Worm (Caenorhabditis elegans): Measurements from ENCODE around the gene gid-8.

gid-8 gene

ce11 chrV:1466949-1467348 lies 595 bp upstream of the gid-8 start (continued):
- TF ChIP-seq elt-3 (tag; optimal IDR thresholded peaks at IDR 0.05) (no peak), unc-39 (tag; optimal IDR thresholded peaks at IDR 0.05) (no peak), sma-3 (GFP tag; optimal IDR thresholded peaks at IDR 0.05) (no peak), lin-13 (GFP tag; optimal IDR thresholded peaks at IDR 0.05) (no peak), ceh-16 (tag; optimal IDR thresholded peaks at IDR 0.05) (no peak), peb-1 (tag; optimal IDR thresholded peaks at IDR 0.05) (no peak), sem-4 (tag; optimal IDR thresholded peaks at IDR 0.05) (no peak), elt-1 (tag; optimal IDR thresholded peaks at IDR 0.05) (no peak), C34F6.9 (tag; optimal IDR thresholded peaks at IDR 0.05) (peak; percentile 57), crh-2 (tag; optimal IDR thresholded peaks at IDR 0.05) (no peak), dmd-4 (tag; optimal IDR thresholded peaks at IDR 0.05) (no peak), F13H6.1 (tag; optimal IDR thresholded peaks at IDR 0.05) (no peak), Y55F3AM.14 (GFP tag; optimal IDR thresholded peaks at IDR 0.05) (no peak), nhr-6 (tag; optimal IDR thresholded peaks at IDR 0.05) (no peak), nhr-12 (tag; optimal IDR thresholded peaks at IDR 0.05) (no peak)

- TF ChIP-seq unc-39 (tag; optimal IDR thresholded peaks at IDR 0.05) (no peak), sem-4 (tag; optimal IDR thresholded peaks at IDR 0.05) (no peak), egl-27 (tag; optimal IDR thresholded peaks at IDR 0.05) (no peak), unc-62 (GFP tag; optimal IDR thresholded peaks at IDR 0.05) (no peak), blmp-1 (tag; optimal IDR thresholded peaks at IDR 0.05; ENCODE audit: insufficient read depth) (no peak), ceh-82 (tag; optimal IDR thresholded peaks at IDR 0.05) (no peak)
These were observed 1.4 kb downstream of the gid-8 start for ce11 chrV:1468905-1469304.

ce11 chrV:1471078-1471969 lies 3.8 kb downstream of the gid-8 start:
- TF ChIP-seq gmeb-1 (tag; optimal IDR thresholded peaks at IDR 0.05) (peak; percentile 91), elt-1 (tag; optimal IDR thresholded peaks at IDR 0.05) (no peak), F13H6.1 (tag; optimal IDR thresholded peaks at IDR 0.05) (peak; percentile 44), skn-1 (tag; optimal IDR thresholded peaks at IDR 0.05) (peak; percentile 86), peb-1 (tag; optimal IDR thresholded peaks at IDR 0.05) (no peak), lin-11 (tag; optimal IDR thresholded peaks at IDR 0.05) (peak; percentile 14), mab-5 (tag; optimal IDR thresholded peaks at IDR 0.05) (peak; percentile 43), alr-1 (tag; optimal IDR thresholded peaks at IDR 0.05) (no peak), nhr-237 (tag; optimal IDR thresholded peaks at IDR 0.05) (no peak), sma-9 (GFP tag; optimal IDR thresholded peaks at IDR 0.05) (peak; percentile 25), sma-9 (tag; optimal IDR thresholded peaks at IDR 0.05) (no peak), zag-1 (tag; optimal IDR thresholded peaks at IDR 0.05) (peak; percentile 53), lsy-2 (tag; optimal IDR thresholded peaks at IDR 0.05) (peak in 1 of 2 experiments; percentile 82), ztf-11 (tag; optimal IDR thresholded peaks at IDR 0.05) (no peak), mdl-1 (tag; optimal IDR thresholded peaks at IDR 0.05) (peak in 1 of 2 experiments; percentile 10), ztf-4 (tag; optimal IDR thresholded peaks at IDR 0.05) (peak; percentile 32), ceh-16 (tag; optimal IDR thresholded peaks at IDR 0.05) (no peak), C34F6.9 (tag; optimal IDR thresholded peaks at IDR 0.05) (peak; percentile 87), unc-55 (GFP tag; optimal IDR thresholded peaks at IDR 0.05) (peak; percentile 96), nhr-6 (tag; optimal IDR thresholded peaks at IDR 0.05) (peak; percentile 50), mbf-1 (tag; optimal IDR thresholded peaks at IDR 0.05) (no peak), unc-62 (GFP tag; optimal IDR thresholded peaks at IDR 0.05) (no peak), nhr-25 (tag; optimal IDR thresholded peaks at IDR 0.05) (peak; percentile 74), nhr-129 (tag; optimal IDR thresholded peaks at IDR 0.05) (peak; percentile 13), crh-2 (tag; optimal IDR thresholded peaks at IDR 0.05) (peak; percentile 72), sma-3 (GFP tag; optimal IDR thresholded peaks at IDR 0.05) (peak; percentile 70), fos-1 (tag; optimal IDR thresholded peaks at IDR 0.05) (peak; percentile 63), lin-13 (GFP tag; optimal IDR thresholded peaks at IDR 0.05) (peak; percentile 87), nhr-21 (tag; optimal IDR thresholded peaks at IDR 0.05) (peak; percentile 58), ztf-1 (GFP tag; conservative IDR thresholded peaks at IDR 0.05) (no peak), aly-2 (tag; optimal IDR thresholded peaks at IDR 0.05) (no peak), snpc-4 (tag; optimal IDR thresholded peaks at IDR 0.05) (no peak), ama-1 (optimal IDR thresholded peaks at IDR 0.05) (no peak)
